Worm (Caenorhabditis elegans): Measurements from ENCODE around the gene C53C7.3.

C53C7.3 gene

ce11 chrX:13090665-13091064, 42.3 kb downstream of the C53C7.3 start, which contains the start of gene R03G8.3:
R03G8.3 (plus strand) TSS chrX:13090965.
- TF ChIP-seq lin-13 (tag; optimal IDR thresholded peaks at IDR 0.05) (no peak), mab-5 (tag; optimal IDR thresholded peaks at IDR 0.05) (no peak), ceh-39 (tag; optimal IDR thresholded peaks at IDR 0.05) (no peak)

ce11 chrX:13091199-13091598, 42.8 kb downstream of the C53C7.3 start:
- no peak for TF ChIP-seq unc-120 (tag; optimal IDR thresholded peaks at IDR 0.05; ENCODE audit: poor library complexity, severe bottlenecking)
- TF ChIP-seq tbx-8 (GFP tag; optimal IDR thresholded peaks at IDR 0.05) = no peak
- no peak for TF ChIP-seq sptf-1 (tag; optimal IDR thresholded peaks at IDR 0.05)
- no peak for TF ChIP-seq hlh-1 (tag; optimal IDR thresholded peaks at IDR 0.05)
- TF ChIP-seq ceh-83 (GFP tag; optimal IDR thresholded peaks at IDR 0.05) = no peak
- no peak for TF ChIP-seq zip-8 (tag; optimal IDR thresholded peaks at IDR 0.05)
- no peak for TF ChIP-seq lin-13 (tag; optimal IDR thresholded peaks at IDR 0.05)
- no peak for TF ChIP-seq flh-1 (GFP tag; optimal IDR thresholded peaks at IDR 0.05)
- no peak for TF ChIP-seq nhr-76 (tag; optimal IDR thresholded peaks at IDR 0.05)
- TF ChIP-seq lin-32 (GFP tag; optimal IDR thresholded peaks at IDR 0.05) = no peak

- TF ChIP-seq elt-3 (tag; optimal IDR thresholded peaks at IDR 0.05) (no peak), tbx-8 (GFP tag; optimal IDR thresholded peaks at IDR 0.05) (no peak), mab-5 (tag; optimal IDR thresholded peaks at IDR 0.05) (no peak), cnd-1 (tag; optimal IDR thresholded peaks at IDR 0.05) (no peak)
These were observed 52.1 kb downstream of the C53C7.3 start, which contains the start of gene R03G8.6 for ce11 chrX:13100410-13100809. R03G8.6 (minus strand) TSS chrX:13100510.
